Worm (Caenorhabditis elegans): ENCODE data around the gene C56E6.7.

C56E6.7 gene

DNA sequence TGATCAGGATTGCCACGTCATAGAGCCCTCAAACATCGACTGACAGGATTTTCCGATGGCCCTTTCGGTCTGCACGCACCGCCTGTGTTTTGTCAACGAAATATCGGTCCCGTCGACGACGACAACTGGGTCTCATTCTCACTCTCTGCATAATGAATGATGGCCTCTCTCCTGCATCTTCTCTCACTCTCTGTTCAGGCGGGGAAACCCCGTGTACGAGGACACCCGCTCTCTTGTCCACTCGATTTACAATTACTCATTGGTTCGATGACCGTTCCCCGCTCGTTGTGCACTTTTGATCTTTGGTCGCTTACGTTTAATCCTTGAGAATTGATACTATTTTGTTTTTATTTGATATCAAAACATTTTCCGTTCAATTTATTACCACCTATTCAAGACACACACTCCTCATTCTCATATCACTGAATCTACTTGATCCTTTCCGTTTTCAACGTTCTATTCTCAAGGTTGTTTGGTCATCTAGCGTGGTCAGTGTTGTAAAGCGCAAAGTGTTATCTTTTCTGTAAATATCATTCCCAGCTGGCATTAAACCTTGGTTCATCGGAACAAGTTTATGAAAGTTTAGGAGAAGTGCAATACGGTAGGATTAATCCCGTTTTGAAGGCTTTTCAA lies 6.4 kb downstream of the C56E6.7 start (continued):
- peak; percentile 44 for TF ChIP-seq unc-120 (tag; optimal IDR thresholded peaks at IDR 0.05; ENCODE audit: poor library complexity, severe bottlenecking)
- TF ChIP-seq nhr-2 (tag; optimal IDR thresholded peaks at IDR 0.05), result peak; percentile 96
- TF ChIP-seq elt-1 (tag; optimal IDR thresholded peaks at IDR 0.05; ENCODE audit: borderline replicate concordance, insufficient read depth), result no peak

DNA sequence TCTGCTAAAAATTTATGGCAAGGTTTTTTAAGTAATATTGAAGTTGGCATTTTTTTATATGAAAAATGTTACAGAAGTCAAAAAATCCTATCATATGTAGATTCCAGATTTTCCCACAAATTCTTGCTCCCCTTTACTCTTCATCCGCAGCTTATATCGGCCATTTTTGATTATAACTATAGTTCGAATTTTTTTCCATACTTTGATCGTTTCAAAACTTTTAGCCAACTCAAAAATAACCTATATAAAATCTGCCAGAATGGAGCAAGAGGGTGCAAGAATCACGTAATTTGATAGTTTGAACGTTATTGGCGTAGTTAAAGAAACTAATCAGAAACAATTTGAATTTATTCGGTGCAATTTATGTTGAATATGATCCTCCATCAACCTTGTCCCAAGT lies 7.6 kb downstream of the C56E6.7 start:
- TF ChIP-seq ces-1 (GFP tag; optimal IDR thresholded peaks at IDR 0.05) (no peak), unc-39 (tag; optimal IDR thresholded peaks at IDR 0.05) (no peak), lin-32 (GFP tag; optimal IDR thresholded peaks at IDR 0.05) (no peak), nhr-28 (tag; optimal IDR thresholded peaks at IDR 0.05) (no peak)

DNA sequence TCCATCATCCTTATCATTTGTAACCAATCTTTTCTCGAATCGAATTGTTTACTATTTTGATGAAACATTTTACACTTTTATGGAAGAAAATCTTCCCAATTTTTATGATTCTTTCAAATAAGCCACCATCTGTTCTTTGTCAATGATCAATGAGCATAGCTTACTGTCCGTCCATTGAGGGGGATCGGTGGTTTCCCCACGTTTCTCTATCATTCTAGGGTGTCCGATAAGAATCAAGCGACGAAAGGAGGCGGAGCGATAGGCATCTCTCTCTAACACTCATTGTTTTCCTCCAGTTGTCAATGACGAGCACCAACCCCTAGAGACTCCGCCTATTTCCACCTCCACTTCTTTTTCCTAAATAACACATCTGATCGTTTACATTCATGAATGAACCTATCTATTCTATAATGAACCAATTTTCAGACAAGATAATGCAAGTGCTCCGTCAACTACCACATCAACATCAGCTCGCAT lies 8.2 kb downstream of the C56E6.7 start, which contains the start of gene C56E6.2:
Gene C56E6.2, plus strand, starts transcription at position 427 of the 477 bp plus-strand sequence.
- TF ChIP-seq blmp-1 (tag; optimal IDR thresholded peaks at IDR 0.05) (no peak), elt-1 (tag; optimal IDR thresholded peaks at IDR 0.05; ENCODE audit: borderline replicate concordance, insufficient read depth) (peak; percentile 81), ces-1 (GFP tag; optimal IDR thresholded peaks at IDR 0.05) (no peak), unc-120 (tag; optimal IDR thresholded peaks at IDR 0.05; ENCODE audit: poor library complexity, severe bottlenecking) (no peak)

DNA sequence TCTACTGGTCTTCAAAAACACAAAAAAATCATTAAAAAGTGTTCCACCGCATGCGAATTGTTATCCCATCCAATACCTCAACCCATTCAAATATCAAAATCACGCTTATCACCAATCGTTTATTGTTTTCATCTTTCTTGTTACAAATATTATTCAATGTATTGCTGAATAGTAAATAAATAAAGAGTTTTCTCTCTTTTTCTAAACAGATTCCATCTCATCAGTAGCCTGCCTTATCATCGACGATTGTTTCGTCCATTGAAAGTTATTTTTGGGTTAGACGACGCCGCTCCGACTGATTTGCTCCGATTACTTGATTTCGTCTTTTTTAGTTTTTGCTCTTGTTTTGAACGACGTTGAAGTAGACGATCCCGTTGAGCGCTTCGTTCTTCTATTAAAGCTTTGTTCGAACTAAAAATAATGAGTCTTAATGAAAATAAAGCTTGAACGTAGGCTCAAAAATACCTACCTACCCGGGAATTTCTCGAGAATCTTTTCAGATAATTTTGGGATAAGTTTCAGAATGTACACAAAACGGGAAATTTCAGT lies 9.8 kb downstream of the C56E6.7 start:
- TF ChIP-seq mep-1 (tag; optimal IDR thresholded peaks at IDR 0.05), result no peak
- no peak for TF ChIP-seq zip-8 (tag; optimal IDR thresholded peaks at IDR 0.05)
- no peak for TF ChIP-seq ham-2 (GFP tag; optimal IDR thresholded peaks at IDR 0.05)
- TF ChIP-seq elt-3 (tag; optimal IDR thresholded peaks at IDR 0.05), result no peak
- no peak for TF ChIP-seq nhr-2 (tag; optimal IDR thresholded peaks at IDR 0.05)
- TF ChIP-seq tbx-8 (GFP tag; optimal IDR thresholded peaks at IDR 0.05), result no peak
- TF ChIP-seq drap-1 (GFP tag; optimal IDR thresholded peaks at IDR 0.05), result no peak
- TF ChIP-seq nhr-28 (tag; optimal IDR thresholded peaks at IDR 0.05), result no peak
- TF ChIP-seq hlh-1 (tag; optimal IDR thresholded peaks at IDR 0.05), result no peak
- no peak for TF ChIP-seq sptf-1 (tag; optimal IDR thresholded peaks at IDR 0.05)
- no peak for TF ChIP-seq flh-1 (GFP tag; optimal IDR thresholded peaks at IDR 0.05)
- TF ChIP-seq unc-62 (GFP tag; optimal IDR thresholded peaks at IDR 0.05), result no peak
- no peak for TF ChIP-seq M03D4.4 (tag; optimal IDR thresholded peaks at IDR 0.05)
- no peak for TF ChIP-seq mab-5 (tag; optimal IDR thresholded peaks at IDR 0.05)
- no peak for TF ChIP-seq ceh-39 (tag; optimal IDR thresholded peaks at IDR 0.05)
- no peak for TF ChIP-seq lsy-2 (tag; optimal IDR thresholded peaks at IDR 0.05)
- no peak for TF ChIP-seq snpc-4 (tag; optimal IDR thresholded peaks at IDR 0.05)

DNA sequence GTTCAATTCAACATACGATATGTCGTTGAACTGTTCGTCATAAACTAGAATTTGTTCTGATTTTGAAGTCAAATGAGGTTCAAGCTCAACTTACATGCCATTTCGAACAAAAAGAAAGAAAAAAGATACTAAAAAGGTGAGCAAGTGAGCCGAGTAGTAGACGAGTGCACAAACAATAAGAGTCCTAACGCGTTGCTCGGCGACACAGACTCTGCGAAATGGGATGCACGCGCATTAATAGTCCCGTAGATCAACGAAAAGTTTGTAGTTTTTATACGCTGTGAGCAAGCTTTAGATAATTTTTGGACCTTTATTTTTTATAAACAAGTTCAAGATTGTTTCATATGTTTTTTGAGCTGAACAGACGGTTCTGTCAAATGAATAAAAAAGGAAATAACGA lies 12.3 kb downstream of the C56E6.7 start, which contains the start of gene C56E6.4:
Gene C56E6.4, minus strand, starts transcription at position 101 of the 400 bp plus-strand sequence.
- TF ChIP-seq ceh-39 (tag; optimal IDR thresholded peaks at IDR 0.05), result no peak
- no peak for TF ChIP-seq lin-32 (GFP tag; optimal IDR thresholded peaks at IDR 0.05)
- no peak for TF ChIP-seq ceh-83 (GFP tag; optimal IDR thresholded peaks at IDR 0.05)
- no peak for TF ChIP-seq tbx-8 (GFP tag; optimal IDR thresholded peaks at IDR 0.05)
- TF ChIP-seq unc-120 (tag; optimal IDR thresholded peaks at IDR 0.05; ENCODE audit: poor library complexity, severe bottlenecking), result no peak
- no peak for TF ChIP-seq unc-62 (GFP tag; optimal IDR thresholded peaks at IDR 0.05)
- TF ChIP-seq M03D4.4 (tag; optimal IDR thresholded peaks at IDR 0.05), result no peak
- no peak for TF ChIP-seq lsy-2 (tag; optimal IDR thresholded peaks at IDR 0.05)
- TF ChIP-seq nhr-76 (tag; optimal IDR thresholded peaks at IDR 0.05), result no peak
- TF ChIP-seq ceh-43 (GFP tag; optimal IDR thresholded peaks at IDR 0.05), result no peak
- no peak for TF ChIP-seq drap-1 (GFP tag; optimal IDR thresholded peaks at IDR 0.05)
- no peak for TF ChIP-seq sptf-1 (tag; optimal IDR thresholded peaks at IDR 0.05)
- TF ChIP-seq flh-1 (GFP tag; optimal IDR thresholded peaks at IDR 0.05), result no peak
- TF ChIP-seq hlh-1 (tag; optimal IDR thresholded peaks at IDR 0.05), result no peak
- no peak for TF ChIP-seq elt-1 (tag; optimal IDR thresholded peaks at IDR 0.05; ENCODE audit: borderline replicate concordance, insufficient read depth)
- no peak for TF ChIP-seq nhr-28 (tag; optimal IDR thresholded peaks at IDR 0.05)
- TF ChIP-seq sem-2 (GFP tag; optimal IDR thresholded peaks at IDR 0.05), result no peak
- no peak for TF ChIP-seq ztf-11 (tag; optimal IDR thresholded peaks at IDR 0.05)
- TF ChIP-seq nhr-237 (tag; optimal IDR thresholded peaks at IDR 0.05), result no peak
